Fruit fly (Drosophila melanogaster) S2 (cell line): Measurements from ENCODE around the gene Gr77a.

ENCODE experiments used
- CG8478 ChIP-seq: fragments of >200 bp; optimal IDR thresholded peaks from 2 replicates; lab custom pipeline; 2018
- CTCF ChIP-seq, 2 experiments: fragments of >200 bp; optimal IDR thresholded peaks; 2 replicates each; lab custom pipeline; 2018

DNA sequence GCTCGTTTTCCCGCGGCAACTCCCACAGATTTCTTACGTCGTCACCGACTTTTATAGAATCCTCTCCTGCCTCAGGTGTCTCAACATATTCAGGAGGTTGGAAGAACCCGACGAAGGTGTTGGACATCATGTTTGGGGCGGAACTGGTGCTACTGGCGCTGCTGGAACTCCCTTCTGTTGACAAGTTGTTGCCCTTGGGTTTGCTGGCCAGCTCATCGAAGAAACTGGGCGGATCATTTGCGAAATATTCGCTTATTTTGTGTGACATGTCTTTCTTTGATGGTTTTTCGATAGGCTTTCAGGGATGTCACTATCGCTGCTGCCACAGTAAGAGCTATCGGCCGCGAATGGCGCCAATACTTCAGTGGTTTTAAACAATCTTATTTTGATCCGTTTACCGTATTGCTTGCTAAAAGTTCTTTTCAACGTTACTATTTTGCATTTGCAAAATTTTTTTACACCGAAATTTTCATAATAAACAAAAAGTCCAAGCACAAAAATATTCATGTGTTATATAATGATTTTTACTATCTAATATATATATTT, 48.7 kb upstream of the Gr77a start, which contains the start of gene CG11396:
- TF ChIP-seq CTCF (optimal IDR thresholded peaks at IDR 0.05; lab: Kevin White, UChicago) (no peak), CG8478 (no peak)
